Fruit fly (Drosophila melanogaster) whole organism, embryonic: Measurements from ENCODE around the gene Lcp65Aa.

Source experiments
- Adf1 ChIP-seq: fragments of 200-800 bp; sonication (Bioruptor generic); IDR thresholded peaks from 2 replicates; pipeline ENCODE4 v1.3.6; 2022; ENCODE audit warnings: missing biosample characterization, missing genetic modification characterization
- Aef1 ChIP-seq: fragments of 200-800 bp; sonication (Bioruptor generic); IDR thresholded peaks from 3 replicates; pipeline ENCODE4 v1.3.6; 2022; ENCODE audit warnings: missing biosample characterization, missing genetic modification characterization
- Atf-2 ChIP-seq: fragments of 200-800 bp; sonication (Bioruptor generic); optimal IDR thresholded peaks from 2 replicates; lab custom pipeline; 2016; ENCODE audit warnings: missing biosample characterization, missing genetic modification characterization
- CG1024 ChIP-seq: fragments of 200-800 bp; sonication (Bioruptor generic); IDR thresholded peaks from 2 replicates; pipeline ENCODE4 v1.3.6; 2022; ENCODE audit warnings: missing biosample characterization, missing genetic modification characterization
- CG10959 ChIP-seq: fragments of 200-800 bp; sonication (Bioruptor generic); IDR thresholded peaks from 2 replicates; pipeline ENCODE4 v1.3.6; 2022; ENCODE audit warnings: missing biosample characterization, missing genetic modification characterization
- CG11695 ChIP-seq: fragments of 200-800 bp; sonication (Bioruptor generic); IDR thresholded peaks from 3 replicates; pipeline ENCODE4 v1.3.6; 2022; ENCODE audit warnings: missing biosample characterization, missing genetic modification characterization
- CG12659 ChIP-seq: fragments of 200-800 bp; sonication (Bioruptor generic); optimal IDR thresholded peaks from 3 replicates; lab custom pipeline; 2017; ENCODE audit warnings: mild to moderate bottlenecking, missing biosample characterization, missing genetic modification reagents, missing genetic modification characterization
- CG13424 ChIP-seq: fragments of 200-800 bp; sonication (Bioruptor generic); optimal IDR thresholded peaks from 2 replicates; lab custom pipeline; 2019; ENCODE audit warnings: missing biosample characterization, mild to moderate bottlenecking, missing genetic modification characterization, moderate library complexity
- CG14710 ChIP-seq: fragments of 200-800 bp; sonication (Bioruptor generic); optimal IDR thresholded peaks from 3 replicates; lab custom pipeline; 2019; ENCODE audit warnings: missing biosample characterization, mild to moderate bottlenecking, missing genetic modification characterization, moderate library complexity
- CG15479 ChIP-seq: fragments of 200-800 bp; sonication (Bioruptor generic); optimal IDR thresholded peaks from 3 replicates; lab custom pipeline; 2019; ENCODE audit warnings: missing biosample characterization, mild to moderate bottlenecking, missing genetic modification characterization, moderate library complexity
- CG16813 ChIP-seq: fragments of 200-800 bp; sonication (Bioruptor generic); IDR thresholded peaks from 3 replicates; pipeline ENCODE4 v1.3.6; 2022; ENCODE audit warnings: missing biosample characterization, missing genetic modification characterization; ENCODE audit not compliant: partially characterized antibody
- CG18262 ChIP-seq: fragments of 200-800 bp; optimal IDR thresholded peaks from 3 replicates; lab custom pipeline; 2019; ENCODE audit warnings: missing biosample characterization, mild to moderate bottlenecking, missing genetic modification characterization, moderate library complexity
- CG18476 ChIP-seq: fragments of 200-800 bp; sonication (Bioruptor generic); optimal IDR thresholded peaks from 2 replicates; lab custom pipeline; 2016; ENCODE audit warnings: missing biosample characterization, mild to moderate bottlenecking, missing genetic modification characterization
- CG31441 ChIP-seq: fragments of 200-800 bp; sonication (Bioruptor generic); IDR thresholded peaks from 2 replicates; pipeline ENCODE4 v1.3.6; 2022; ENCODE audit warnings: missing biosample characterization, missing genetic modification characterization
- CG32772 ChIP-seq: fragments of 200-800 bp; sonication (Bioruptor generic); IDR thresholded peaks from 2 replicates; pipeline ENCODE4 v1.3.6; 2022; ENCODE audit warnings: missing biosample characterization, missing genetic modification characterization
- CG3407 ChIP-seq: fragments of 200-800 bp; sonication (Bioruptor generic); optimal IDR thresholded peaks from 2 replicates; lab custom pipeline; 2018; ENCODE audit warnings: missing biosample characterization, mild to moderate bottlenecking, missing genetic modification characterization
- CG42726 ChIP-seq: fragments of 200-800 bp; sonication (Bioruptor generic); IDR thresholded peaks from 2 replicates; pipeline ENCODE4 v1.3.6; 2022; ENCODE audit warnings: missing biosample characterization, missing genetic modification characterization; ENCODE audit not compliant: partially characterized antibody
- CG4617 ChIP-seq: fragments of 200-800 bp; sonication (Bioruptor generic); optimal IDR thresholded peaks from 3 replicates; lab custom pipeline; 2016; ENCODE audit warnings: missing biosample characterization, missing genetic modification characterization, borderline replicate concordance
- CG5245 ChIP-seq: fragments of 200-800 bp; sonication (Bioruptor generic); optimal IDR thresholded peaks from 3 replicates; lab custom pipeline; 2016; ENCODE audit warnings: missing biosample characterization, missing genetic modification characterization
- CG7786 ChIP-seq: fragments of 200-800 bp; sonication (Bioruptor generic); optimal IDR thresholded peaks from 2 replicates; lab custom pipeline; 2016; ENCODE audit warnings: missing biosample characterization, missing genetic modification characterization
- CG8944 ChIP-seq: fragments of 200-800 bp; sonication (Bioruptor generic); optimal IDR thresholded peaks from 3 replicates; lab custom pipeline; 2016; ENCODE audit warnings: missing biosample characterization, missing genetic modification characterization
- CG9215 ChIP-seq: fragments of 200-800 bp; sonication (Bioruptor generic); IDR thresholded peaks from 2 replicates; pipeline ENCODE4 v1.3.6; 2022; ENCODE audit warnings: missing biosample characterization, missing genetic modification characterization
- Dbx ChIP-seq: fragments of 200-800 bp; sonication (Bioruptor generic); IDR thresholded peaks from 3 replicates; pipeline ENCODE4 v1.3.6; 2022; ENCODE audit warnings: missing biosample characterization, missing genetic modification characterization
- Dip3 ChIP-seq: fragments of 200-800 bp; sonication (Bioruptor generic); optimal IDR thresholded peaks from 3 replicates; lab custom pipeline; 2016; ENCODE audit warnings: missing biosample characterization, missing genetic modification characterization
- Dp ChIP-seq: fragments of 200-800 bp; sonication (Bioruptor generic); optimal IDR thresholded peaks from 2 replicates; lab custom pipeline; 2018; ENCODE audit warnings: missing biosample characterization, mild to moderate bottlenecking, missing genetic modification characterization, moderate library complexity
- Med ChIP-seq: fragments of 200-800 bp; sonication (Bioruptor generic); peaks from one replicate; lab custom pipeline; 2016; ENCODE audit warnings: missing biosample characterization, missing genetic modification characterization, mild to moderate bottlenecking, inconsistent platforms, moderate library complexity
- Myb ChIP-seq: fragments of 200-800 bp; sonication (Bioruptor generic); optimal IDR thresholded peaks from 2 replicates; lab custom pipeline; 2016; ENCODE audit warnings: missing biosample characterization, missing genetic modification characterization
- Neu2 ChIP-seq: fragments of 200-800 bp; sonication (Bioruptor generic); optimal IDR thresholded peaks from 3 replicates; lab custom pipeline; 2016; ENCODE audit warnings: missing biosample characterization, missing genetic modification characterization, borderline replicate concordance
- Oli ChIP-seq: fragments of 200-800 bp; sonication (Bioruptor generic); optimal IDR thresholded peaks from 2 replicates; lab custom pipeline; 2018; ENCODE audit warnings: missing biosample characterization, mild to moderate bottlenecking, missing genetic modification characterization, moderate library complexity
- Side ChIP-seq: fragments of 200-800 bp; sonication (Bioruptor generic); optimal IDR thresholded peaks from 2 replicates; lab custom pipeline; 2016; ENCODE audit warnings: missing biosample characterization, missing genetic modification characterization
- Six4 ChIP-seq: fragments of 200-800 bp; sonication (Bioruptor generic); optimal IDR thresholded peaks from 2 replicates; lab custom pipeline; 2016; ENCODE audit warnings: missing biosample characterization, missing genetic modification characterization
- Ssrp ChIP-seq: fragments of 200-800 bp; sonication (Bioruptor generic); optimal IDR thresholded peaks from 2 replicates; lab custom pipeline; 2018; ENCODE audit warnings: missing biosample characterization, mild to moderate bottlenecking, missing genetic modification characterization, moderate library complexity
- bcd ChIP-seq: fragments of 200-800 bp; sonication (Bioruptor generic); optimal IDR thresholded peaks from 2 replicates; lab custom pipeline; 2017; ENCODE audit warnings: missing biosample characterization, mild to moderate bottlenecking, missing genetic modification characterization
- bowl ChIP-seq: fragments of 200-800 bp; sonication (Bioruptor generic); IDR thresholded peaks from 2 replicates; pipeline ENCODE4 v1.3.6; 2022; ENCODE audit warnings: missing biosample characterization, missing genetic modification characterization
- esg ChIP-seq: fragments of 200-800 bp; sonication (Bioruptor generic); conservative IDR thresholded peaks from 2 replicates; pipeline ENCODE4 v1.3.6; 2022; ENCODE audit warnings: missing biosample characterization, missing genetic modification characterization
- fd96Cb ChIP-seq: fragments of 200-800 bp; sonication (Bioruptor generic); optimal IDR thresholded peaks from 2 replicates; lab custom pipeline; 2018; ENCODE audit warnings: missing biosample characterization, mild to moderate bottlenecking, missing genetic modification characterization, moderate library complexity
- gcm ChIP-seq: fragments of 200-800 bp; sonication (Bioruptor generic); optimal IDR thresholded peaks from 2 replicates; lab custom pipeline; 2019; ENCODE audit warnings: missing biosample characterization, mild to moderate bottlenecking, missing genetic modification characterization, moderate library complexity
- gsb ChIP-seq: fragments of 200-800 bp; sonication (Bioruptor generic); IDR thresholded peaks from 2 replicates; pipeline ENCODE4 v1.3.6; 2022; ENCODE audit warnings: missing biosample characterization, missing genetic modification characterization
- her ChIP-seq: fragments of 200-800 bp; sonication (Bioruptor generic); optimal IDR thresholded peaks from 2 replicates; lab custom pipeline; 2016; ENCODE audit warnings: missing biosample characterization, missing genetic modification characterization
- ind ChIP-seq: fragments of 200-800 bp; sonication (Bioruptor generic); optimal IDR thresholded peaks from 3 replicates; lab custom pipeline; 2016; ENCODE audit warnings: missing biosample characterization, missing genetic modification characterization
- ken ChIP-seq: fragments of 200-800 bp; sonication (Bioruptor generic); IDR thresholded peaks from 3 replicates; pipeline ENCODE4 v1.3.6; 2022; ENCODE audit warnings: missing biosample characterization, missing genetic modification characterization
- luna ChIP-seq: fragments of 200-800 bp; sonication (Bioruptor generic); optimal IDR thresholded peaks from 2 replicates; lab custom pipeline; 2016; ENCODE audit warnings: missing biosample characterization, missing genetic modification characterization
- pros ChIP-seq: fragments of 200-800 bp; sonication (Bioruptor generic); optimal IDR thresholded peaks from 3 replicates; lab custom pipeline; 2019; ENCODE audit warnings: missing biosample characterization, mild to moderate bottlenecking, missing genetic modification characterization, moderate library complexity
- pum ChIP-seq: fragments of 200-800 bp; sonication (Bioruptor generic); optimal IDR thresholded peaks from 2 replicates; lab custom pipeline; 2016; ENCODE audit warnings: missing biosample characterization, missing genetic modification characterization
- pzg ChIP-seq: fragments of 200-800 bp; sonication (Bioruptor generic); optimal IDR thresholded peaks from 3 replicates; lab custom pipeline; 2018; ENCODE audit warnings: missing biosample characterization, mild to moderate bottlenecking, missing genetic modification characterization, moderate library complexity
- sima ChIP-seq: fragments of 200-800 bp; sonication (Bioruptor generic); optimal IDR thresholded peaks from 2 replicates; lab custom pipeline; 2016; ENCODE audit warnings: missing biosample characterization, missing genetic modification characterization
- slbo ChIP-seq: fragments of 200-800 bp; sonication (Bioruptor generic); IDR thresholded peaks from 2 replicates; pipeline ENCODE4 v1.3.6; 2022; ENCODE audit warnings: missing biosample characterization, missing genetic modification characterization
- sr ChIP-seq: fragments of 200-800 bp; sonication (Bioruptor generic); IDR thresholded peaks from 3 replicates; pipeline ENCODE4 v1.3.6; 2022; ENCODE audit warnings: missing biosample characterization, missing genetic modification characterization
- stc ChIP-seq: fragments of 200-800 bp; sonication (Bioruptor generic); IDR thresholded peaks from 2 replicates; pipeline ENCODE4 v1.3.6; 2022; ENCODE audit warnings: missing biosample characterization, missing genetic modification characterization
- vvl ChIP-seq: fragments of 200-800 bp; sonication (Bioruptor generic); IDR thresholded peaks from 2 replicates; pipeline ENCODE4 v1.3.6; 2022; ENCODE audit warnings: missing biosample characterization, missing genetic modification characterization
- zen ChIP-seq: fragments of 200-800 bp; sonication (Bioruptor generic); optimal IDR thresholded peaks from 3 replicates; lab custom pipeline; 2018; ENCODE audit warnings: missing biosample characterization, mild to moderate bottlenecking, missing genetic modification characterization, moderate library complexity

Lcp65Aa gene

DNA sequence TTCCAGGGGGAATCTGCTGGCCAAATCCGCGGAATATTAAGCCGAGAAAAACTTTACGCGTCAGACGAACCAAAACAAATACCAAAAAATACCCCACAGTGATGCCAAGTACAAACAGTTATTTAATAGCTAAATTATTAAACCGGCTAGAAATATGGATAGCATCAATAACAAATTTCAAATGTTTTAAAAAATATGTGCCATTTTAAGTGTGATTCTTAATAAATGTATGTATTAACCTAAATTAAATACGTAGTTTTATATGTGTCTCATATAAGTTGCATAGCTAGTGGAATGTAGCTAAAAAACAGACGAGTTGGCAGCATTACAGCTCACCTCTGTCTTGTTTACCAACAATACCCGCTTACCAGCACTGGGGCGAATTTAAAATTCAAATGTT, 30.7 kb downstream of the Lcp65Aa start, which contains the start of gene CG10274 (continued):
- TF ChIP-seq Ssrp (tag; lab: Kevin White, UChicago) (peak; percentile 80), Med (GFP tag; lab: Kevin White, UChicago) (peak; percentile 93), fd96Cb (tag; lab: Kevin White, UChicago) (peak; percentile 65), slbo (peak; percentile 84), CG15479 (GFP tag; lab: Kevin White, UChicago) (no peak), pzg (GFP tag; lab: Kevin White, UChicago) (peak; percentile 65), bcd (GFP tag; lab: Kevin White, UChicago) (peak; percentile 78), zen (tag; lab: Kevin White, UChicago) (peak; percentile 81), CG4617 (GFP tag; lab: Kevin White, UChicago) (peak; percentile 84), sr (GFP tag; lab: Robert Waterston, UW) (no peak), CG3407 (GFP tag; lab: Kevin White, UChicago) (peak; percentile 29), CG7786 (GFP tag; lab: Kevin White, UChicago) (peak; percentile 71), Dp (GFP tag; lab: Kevin White, UChicago) (peak; percentile 75), Neu2 (GFP tag; lab: Kevin White, UChicago) (no peak), ken (peak; percentile 55; the same call in 2 of the 3 replicates), pros (no peak), ind (peak; percentile 83), CG16813 (GFP tag; lab: Robert Waterston, UW) (no peak), gcm (GFP tag; lab: Kevin White, UChicago) (no peak), CG13424 (tag; lab: Kevin White, UChicago) (peak; percentile 84), Aef1 (GFP tag; lab: Robert Waterston, UW) (peak; percentile 61), bowl (GFP tag; lab: Robert Waterston, UW) (no peak), Atf-2 (GFP tag; lab: Kevin White, UChicago) (peak; percentile 68), Oli (tag; lab: Kevin White, UChicago) (peak; percentile 68), CG10959 (0 out of 2 replicates have a peak, but pooled peaks have one; percentile 24), CG32772 (GFP tag; lab: Robert Waterston, UW) (peak; percentile 52; the same call in 1 of the 2 replicates), Side (GFP tag; lab: Kevin White, UChicago) (peak; percentile 58), esg (peak; percentile 54; the same call in 1 of the 2 replicates), CG18476 (GFP tag; lab: Kevin White, UChicago) (peak; percentile 44), CG12659 (GFP tag; lab: Kevin White, UChicago) (peak; percentile 84), CG31441 (GFP tag; lab: Robert Waterston, UW) (no peak; the same call in 1 of the 2 replicates), CG8944 (GFP tag; lab: Kevin White, UChicago) (peak; percentile 63), CG9215 (peak; percentile 77), Dip3 (peak; percentile 78), CG42726 (GFP tag; lab: Robert Waterston, UW) (no peak), CG11695 (no peak), CG18262 (tag; lab: Kevin White, UChicago) (peak; percentile 76), sima (GFP tag; lab: Kevin White, UChicago) (no peak), Dbx (GFP tag; lab: Robert Waterston, UW) (peak; percentile 81), CG14710 (tag; lab: Kevin White, UChicago) (peak; percentile 86), pum (GFP tag; lab: Kevin White, UChicago) (peak; percentile 63), stc (GFP tag; lab: Robert Waterston, UW) (no peak), luna (peak; percentile 65), Six4 (peak; percentile 66), Adf1 (GFP tag; lab: Robert Waterston, UW) (no peak; the same call in 1 of the 2 replicates), CG1024 (GFP tag; lab: Robert Waterston, UW) (0 out of 2 replicates have a peak, but pooled peaks have one; percentile 26), vvl (GFP tag; lab: Robert Waterston, UW) (peak; percentile 70), Myb (GFP tag; lab: Kevin White, UChicago) (peak; percentile 72), CG5245 (GFP tag; lab: Kevin White, UChicago) (peak; percentile 47), her (GFP tag; lab: Kevin White, UChicago) (peak; percentile 13), gsb (no peak; the same call in 1 of the 2 replicates)
